Worm (Caenorhabditis elegans) whole organism, young adult: Measurements from ENCODE around the gene txdc-17.

ENCODE experiments used
- B0261.1 ChIP-seq: sonication (generic microtip); optimal IDR thresholded peaks from 2 replicates; lab custom pipeline; 2016; ENCODE audit warnings: mild to moderate bottlenecking, missing genetic modification characterization, moderate library complexity, missing compliant biosample characterization
- ama-1 ChIP-seq, 3 experiments: fragments of 150-350 bp in 1 of 3; sonication (generic microtip) in 2 of 3; optimal IDR thresholded peaks; 2 replicates each; lab custom pipeline; 2014 to 2018; ENCODE audit warnings: missing biosample characterization in 2 of 3, missing genetic modification characterization in 2 of 3, missing genetic modification reagents in 2 of 3

DNA sequence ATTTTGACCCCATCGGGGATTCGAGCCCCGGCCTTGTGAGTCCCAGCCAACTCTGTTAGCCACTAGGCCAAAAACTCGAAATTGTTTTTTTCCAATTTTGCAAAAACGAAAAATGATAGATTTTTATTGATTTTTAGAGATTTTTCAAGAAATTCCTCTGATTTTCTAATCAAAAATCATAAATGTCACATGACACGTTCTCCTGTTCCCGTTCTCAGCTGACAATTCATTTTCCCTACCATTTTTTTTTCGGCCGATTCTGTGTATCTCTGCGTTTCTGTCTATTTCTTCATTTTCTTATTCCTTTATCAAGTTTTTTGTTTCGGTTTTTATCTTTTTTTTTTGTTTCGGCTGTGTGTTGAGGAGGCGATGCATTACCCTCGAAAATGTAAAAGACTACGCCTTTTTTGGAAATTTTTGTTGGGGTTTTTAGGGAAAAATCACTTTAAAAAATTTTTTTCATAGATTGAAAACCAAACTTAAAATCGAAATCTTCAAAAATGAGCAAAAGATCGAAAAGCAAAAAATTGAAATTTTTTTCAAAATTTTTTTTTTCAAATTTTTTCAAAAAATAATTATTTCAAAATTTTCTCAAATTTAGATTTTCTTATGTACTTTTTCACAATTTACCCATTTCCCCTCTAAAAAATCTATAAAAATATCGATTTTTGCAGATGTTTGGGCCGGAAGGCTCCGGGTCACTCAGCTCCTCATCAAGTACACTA is 39.8 kb downstream of the txdc-17 start, which contains the start of gene klf-1:
- TF ChIP-seq B0261.1 (tag; lab: Kevin White, UChicago): no peak
- TF ChIP-seq ama-1 (optimal IDR thresholded peaks at IDR 0.05; lab: Kevin White, UChicago): no peak
- TF ChIP-seq ama-1 (GFP tag; optimal IDR thresholded peaks at IDR 0.05; lab: Kevin White, UChicago): no peak
